Fruit fly (Drosophila melanogaster): Measurements from ENCODE around the gene CG16824.

Gene CG16824

DNA sequence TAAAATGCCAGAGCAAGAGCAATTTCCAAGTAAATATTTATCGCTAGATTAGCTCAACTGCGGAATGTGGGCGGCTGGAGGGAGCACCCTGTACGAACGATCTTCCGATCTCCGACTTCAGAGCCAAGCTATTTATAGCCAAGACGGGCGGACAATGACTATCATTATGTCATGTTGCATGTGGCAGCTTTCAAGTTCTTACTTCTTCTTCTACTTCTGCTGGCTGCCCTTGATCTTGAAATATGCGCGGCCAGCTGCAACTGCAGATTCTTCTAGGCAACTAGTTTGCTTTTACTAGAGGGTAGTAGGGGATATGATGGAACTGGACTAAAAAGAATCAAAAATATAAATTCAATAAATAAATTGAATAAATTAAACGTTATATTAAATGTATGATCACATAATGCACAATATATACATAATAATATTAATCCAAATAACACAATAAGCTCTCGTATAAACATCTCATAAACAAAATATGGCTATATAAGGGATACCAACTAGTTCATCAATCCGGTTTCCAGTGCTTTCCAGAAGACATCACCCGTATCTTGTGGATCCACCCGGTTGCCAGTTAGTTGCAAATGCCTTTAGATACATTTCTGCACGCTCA is 24.7 kb upstream of the CG16824 start:
- TF ChIP-seq sage (GFP tag; optimal IDR thresholded peaks at IDR 0.05) (no peak), Myc (optimal IDR thresholded peaks at IDR 0.05) (no peak), foxo (GFP tag; optimal IDR thresholded peaks at IDR 0.05) (no peak), Hnf4 (GFP tag; optimal IDR thresholded peaks at IDR 0.05) (no peak), dmrt93B (GFP tag; optimal IDR thresholded peaks at IDR 0.05) (no peak), HLH106 (tag; optimal IDR thresholded peaks at IDR 0.05) (no peak), Hr83 (GFP tag; optimal IDR thresholded peaks at IDR 0.05; ENCODE audit: poor library complexity, severe bottlenecking) (no peak), CG32264 (GFP tag; optimal IDR thresholded peaks at IDR 0.05) (no peak), h (GFP tag; optimal IDR thresholded peaks at IDR 0.05) (no peak), ey (GFP tag; optimal IDR thresholded peaks at IDR 0.05) (no peak)

DNA sequence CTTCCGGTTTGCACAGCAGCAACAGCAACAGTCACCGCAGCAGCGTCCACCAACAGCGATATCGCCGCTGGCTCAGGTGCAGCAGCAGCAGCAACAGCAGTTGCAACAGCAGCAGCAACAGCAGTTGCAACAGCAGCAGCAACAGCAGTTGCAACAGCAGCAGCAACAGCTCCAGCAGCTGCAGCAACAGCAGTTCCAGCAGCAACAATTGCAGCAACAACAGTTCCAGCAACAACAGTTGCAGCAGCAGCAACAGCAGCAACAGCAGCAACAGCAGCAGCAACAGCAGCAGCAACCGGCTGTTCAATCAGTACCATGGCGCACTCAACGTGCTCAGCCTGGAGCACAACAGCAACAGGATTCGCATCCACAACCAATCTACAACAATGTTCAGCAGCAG is 20.3 kb upstream of the CG16824 start:
- TF ChIP-seq Hnf4 (GFP tag; optimal IDR thresholded peaks at IDR 0.05) (no peak), CrebA (GFP tag; optimal IDR thresholded peaks at IDR 0.05; ENCODE audit: borderline replicate concordance) (no peak), Dfd (GFP tag; optimal IDR thresholded peaks at IDR 0.05) (peak; percentile 85)

- TF ChIP-seq rgr (GFP tag; optimal IDR thresholded peaks at IDR 0.05), result no peak
- no peak for TF ChIP-seq fru (GFP tag; optimal IDR thresholded peaks at IDR 0.05)
- no peak for TF ChIP-seq woc (GFP tag; optimal IDR thresholded peaks at IDR 0.05)
- no peak for TF ChIP-seq Dfd (GFP tag; optimal IDR thresholded peaks at IDR 0.05)
These were observed 7.0 kb upstream of the CG16824 start for dm6 chr2L:13285791-13286190.

DNA sequence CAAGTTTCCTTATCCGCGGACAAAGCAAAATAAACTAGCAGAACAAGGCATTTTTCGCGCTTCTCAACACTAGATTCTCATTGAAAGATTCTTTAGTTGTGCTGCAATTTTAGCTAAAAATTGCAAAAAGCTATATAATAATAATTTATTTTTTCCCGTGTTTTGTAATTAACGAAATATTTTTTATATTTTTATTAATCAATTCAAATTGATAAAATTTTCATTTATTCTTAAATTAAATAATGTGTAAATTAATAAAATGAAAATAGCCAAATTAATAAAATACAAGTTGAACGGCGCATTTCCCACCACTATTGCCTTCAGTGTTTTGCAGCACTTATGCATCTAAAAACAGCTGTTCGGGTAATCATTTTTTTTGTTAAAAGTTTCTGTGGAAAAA is 6.4 kb upstream of the CG16824 start, which contains the start of the genes Drep4 and Uvrag:
Gene Drep4 (minus strand): TSS at position 7 of the 400 bp plus-strand sequence.
Gene Uvrag (plus strand): TSS at position 322 of the 400 bp plus-strand sequence.
- TF ChIP-seq CG9705 (GFP tag; optimal IDR thresholded peaks at IDR 0.05), result peak; percentile 47
- TF ChIP-seq N (GFP tag; optimal IDR thresholded peaks at IDR 0.05), result no peak
- no peak for TF ChIP-seq dsf (GFP tag; optimal IDR thresholded peaks at IDR 0.05; ENCODE audit: borderline replicate concordance)
- no peak for TF ChIP-seq usp (GFP tag; optimal IDR thresholded peaks at IDR 0.05)
- TF ChIP-seq CrebA (GFP tag; optimal IDR thresholded peaks at IDR 0.05; ENCODE audit: borderline replicate concordance), result no peak
- TF ChIP-seq fru (GFP tag; optimal IDR thresholded peaks at IDR 0.05), result peak; percentile 45
- TF ChIP-seq Vsx2 (GFP tag; optimal IDR thresholded peaks at IDR 0.05; ENCODE audit: partially characterized antibody), result no peak
- no peak for TF ChIP-seq br (GFP tag; optimal IDR thresholded peaks at IDR 0.05)
- no peak for TF ChIP-seq GATAd (GFP tag; optimal IDR thresholded peaks at IDR 0.05)
- no peak for TF ChIP-seq Sp1 (GFP tag; optimal IDR thresholded peaks at IDR 0.05)
- TF ChIP-seq Jra (GFP tag; optimal IDR thresholded peaks at IDR 0.05), result peak; percentile 51
- no peak for TF ChIP-seq Abd-B (GFP tag; optimal IDR thresholded peaks at IDR 0.05)
- peak; percentile 29 for TF ChIP-seq dmrt93B (GFP tag; optimal IDR thresholded peaks at IDR 0.05)
- TF ChIP-seq Myc (optimal IDR thresholded peaks at IDR 0.05), result peak; percentile 89
- TF ChIP-seq ey (GFP tag; optimal IDR thresholded peaks at IDR 0.05), result no peak
- no peak for TF ChIP-seq pan (optimal IDR thresholded peaks at IDR 0.05)
- peak; percentile 58 for TF ChIP-seq woc (GFP tag; optimal IDR thresholded peaks at IDR 0.05)
- no peak for TF ChIP-seq h (GFP tag; optimal IDR thresholded peaks at IDR 0.05)
- TF ChIP-seq Dfd (GFP tag; optimal IDR thresholded peaks at IDR 0.05), result no peak
- TF ChIP-seq Hnf4 (GFP tag; optimal IDR thresholded peaks at IDR 0.05), result peak; percentile 62
- peak; percentile 66 for TF ChIP-seq OdsH (GFP tag; optimal IDR thresholded peaks at IDR 0.05)
- no peak for TF ChIP-seq Hr78 (GFP tag; optimal IDR thresholded peaks at IDR 0.05)
- peak; percentile 16 for TF ChIP-seq sv (GFP tag; optimal IDR thresholded peaks at IDR 0.05)
- TF ChIP-seq dl (GFP tag; optimal IDR thresholded peaks at IDR 0.05; ENCODE audit: insufficient read depth in 1 of 2, partially characterized antibody in 2 of 2), result no peak
- no peak for TF ChIP-seq Hr83 (GFP tag; optimal IDR thresholded peaks at IDR 0.05; ENCODE audit: poor library complexity, severe bottlenecking)
- TF ChIP-seq CG32264 (GFP tag; optimal IDR thresholded peaks at IDR 0.05), result no peak
- peak; percentile 72 for TF ChIP-seq tai (GFP tag; optimal IDR thresholded peaks at IDR 0.05)
- TF ChIP-seq Rel (GFP tag; optimal IDR thresholded peaks at IDR 0.05), result no peak
- TF ChIP-seq Rel (tag; optimal IDR thresholded peaks at IDR 0.05), result no peak
- TF ChIP-seq sage (GFP tag; optimal IDR thresholded peaks at IDR 0.05), result peak; percentile 53
- TF ChIP-seq HLH106 (tag; optimal IDR thresholded peaks at IDR 0.05), result peak; percentile 82
- TF ChIP-seq brk (GFP tag; optimal IDR thresholded peaks at IDR 0.05), result peak; percentile 67
- no peak for TF ChIP-seq Mio (GFP tag; optimal IDR thresholded peaks at IDR 0.05)
- TF ChIP-seq foxo (GFP tag; optimal IDR thresholded peaks at IDR 0.05), result peak in 1 of 2 experiments; percentile 72
- no peak for TF ChIP-seq jim (GFP tag; optimal IDR thresholded peaks at IDR 0.05)
- peak; percentile 61 for TF ChIP-seq psq (GFP tag; optimal IDR thresholded peaks at IDR 0.05)
- TF ChIP-seq lola (GFP tag; optimal IDR thresholded peaks at IDR 0.05), result no peak
- peak; percentile 73 for TF ChIP-seq rgr (GFP tag; optimal IDR thresholded peaks at IDR 0.05)
- TF ChIP-seq Dif (GFP tag; optimal IDR thresholded peaks at IDR 0.05; ENCODE audit: partially characterized antibody), result no peak
